Worm (Caenorhabditis elegans): ENCODE data around the gene famh-136.

- TF ChIP-seq ceh-100 (GFP tag; IDR thresholded peaks at IDR 0.05) (no peak), snpc-4 (GFP tag; optimal IDR thresholded peaks at IDR 0.05) (no peak), snpc-4 (tag; optimal IDR thresholded peaks at IDR 0.05) (no peak), him-1 (tag; optimal IDR thresholded peaks at IDR 0.05) (no peak), snpc-1.1 (tag; optimal IDR thresholded peaks at IDR 0.05; ENCODE audit: insufficient read depth) (no peak), K11D2.4 (GFP tag; IDR thresholded peaks at IDR 0.05) (no peak)
Observed at ce11 chrIII:8889931-8890330, 2.4 kb downstream of the famh-136 start, which contains the start of gene lnkn-1.

Measured in whole organism, young adult.